Fruit fly (Drosophila melanogaster): ENCODE results near the gene sunn.

Gene sunn

dm6 chr3L:11696294-11697116 lies 31.6 kb upstream of the sunn start, which contains the start of gene Dph1:
Dph1 (minus strand) TSS chr3L:11696963.
- TF ChIP-seq insv (optimal IDR thresholded peaks at IDR 0.05) (no peak), ttk (optimal IDR thresholded peaks at IDR 0.05) (no peak), h (optimal IDR thresholded peaks at IDR 0.05) (no peak), Myc (optimal IDR thresholded peaks at IDR 0.05) (no peak), Sin3A (optimal IDR thresholded peaks at IDR 0.05) (no peak), psq (optimal IDR thresholded peaks at IDR 0.05) (no peak)

- TF ChIP-seq Sin3A (optimal IDR thresholded peaks at IDR 0.05), result no peak
Measured at dm6 chr3L:11699163-11699562, 29.0 kb upstream of the sunn start, which contains the start of gene Dnai2. Dnai2 (minus strand) TSS chr3L:11699263.

dm6 chr3L:11701649-11702048 lies 26.5 kb upstream of the sunn start:
- TF ChIP-seq Myc (optimal IDR thresholded peaks at IDR 0.05) (no peak), Sin3A (optimal IDR thresholded peaks at IDR 0.05) (no peak), insv (optimal IDR thresholded peaks at IDR 0.05) (no peak), h (optimal IDR thresholded peaks at IDR 0.05) (no peak), psq (optimal IDR thresholded peaks at IDR 0.05) (no peak), ttk (optimal IDR thresholded peaks at IDR 0.05) (no peak)

dm6 chr3L:11703579-11703978 lies 24.6 kb upstream of the sunn start:
- TF ChIP-seq Myc (optimal IDR thresholded peaks at IDR 0.05) (no peak), ttk (optimal IDR thresholded peaks at IDR 0.05) (no peak), h (optimal IDR thresholded peaks at IDR 0.05) (no peak), Sin3A (optimal IDR thresholded peaks at IDR 0.05) (no peak), insv (optimal IDR thresholded peaks at IDR 0.05) (no peak), psq (optimal IDR thresholded peaks at IDR 0.05) (no peak)

dm6 chr3L:11704902-11705546 lies 23.1 kb upstream of the sunn start:
- TF ChIP-seq ttk (optimal IDR thresholded peaks at IDR 0.05), result no peak
- TF ChIP-seq insv (optimal IDR thresholded peaks at IDR 0.05), result no peak
- no peak for TF ChIP-seq h (optimal IDR thresholded peaks at IDR 0.05)
- TF ChIP-seq psq (optimal IDR thresholded peaks at IDR 0.05), result no peak
- TF ChIP-seq Myc (optimal IDR thresholded peaks at IDR 0.05), result no peak
- TF ChIP-seq Sin3A (optimal IDR thresholded peaks at IDR 0.05), result no peak

dm6 chr3L:11707978-11708632 lies 20.0 kb upstream of the sunn start, which contains the start of gene CG11658:
CG11658 (minus strand) TSS chr3L:11708553.
- no peak for TF ChIP-seq Myc (optimal IDR thresholded peaks at IDR 0.05)
- no peak for TF ChIP-seq Sin3A (optimal IDR thresholded peaks at IDR 0.05)
- TF ChIP-seq insv (optimal IDR thresholded peaks at IDR 0.05), result no peak

dm6 chr3L:11708633-11709116 lies 19.5 kb upstream of the sunn start, which contains the start of the genes Ccdc56 and mtTFB1:
Ccdc56 (plus strand) TSS chr3L:11708979.
mtTFB1 (plus strand) TSS chr3L:11708979.
- TF ChIP-seq Myc (optimal IDR thresholded peaks at IDR 0.05), result no peak
- TF ChIP-seq h (optimal IDR thresholded peaks at IDR 0.05), result no peak
- TF ChIP-seq Sin3A (optimal IDR thresholded peaks at IDR 0.05), result no peak
- no peak for TF ChIP-seq ttk (optimal IDR thresholded peaks at IDR 0.05)
- TF ChIP-seq insv (optimal IDR thresholded peaks at IDR 0.05), result no peak

- TF ChIP-seq Myc (optimal IDR thresholded peaks at IDR 0.05) (no peak), Sin3A (optimal IDR thresholded peaks at IDR 0.05) (no peak), ttk (optimal IDR thresholded peaks at IDR 0.05) (no peak), psq (optimal IDR thresholded peaks at IDR 0.05) (no peak), h (optimal IDR thresholded peaks at IDR 0.05) (no peak), insv (optimal IDR thresholded peaks at IDR 0.05) (no peak)
Measured at dm6 chr3L:11711059-11711628, 17.0 kb upstream of the sunn start, which contains the start of gene crim. crim (minus strand) TSS chr3L:11711386.

dm6 chr3L:11711789-11712188 lies 16.4 kb upstream of the sunn start:
- no peak for TF ChIP-seq Myc (optimal IDR thresholded peaks at IDR 0.05)
- no peak for TF ChIP-seq insv (optimal IDR thresholded peaks at IDR 0.05)
- TF ChIP-seq Sin3A (optimal IDR thresholded peaks at IDR 0.05), result no peak
- no peak for TF ChIP-seq ttk (optimal IDR thresholded peaks at IDR 0.05)

- no peak for TF ChIP-seq Sin3A (optimal IDR thresholded peaks at IDR 0.05)
- no peak for TF ChIP-seq h (optimal IDR thresholded peaks at IDR 0.05)
- no peak for TF ChIP-seq Myc (optimal IDR thresholded peaks at IDR 0.05)
- no peak for TF ChIP-seq ttk (optimal IDR thresholded peaks at IDR 0.05)
- no peak for TF ChIP-seq insv (optimal IDR thresholded peaks at IDR 0.05)
- no peak for TF ChIP-seq psq (optimal IDR thresholded peaks at IDR 0.05)
Measured at dm6 chr3L:11712839-11713238, 15.3 kb upstream of the sunn start.

dm6 chr3L:11715187-11715586 lies 13.0 kb upstream of the sunn start, which contains the start of gene CG14132:
CG14132 (minus strand) TSS chr3L:11715285.
- no peak for TF ChIP-seq Myc (optimal IDR thresholded peaks at IDR 0.05)
- TF ChIP-seq insv (optimal IDR thresholded peaks at IDR 0.05), result no peak
- no peak for TF ChIP-seq Sin3A (optimal IDR thresholded peaks at IDR 0.05)
- no peak for TF ChIP-seq psq (optimal IDR thresholded peaks at IDR 0.05)
- no peak for TF ChIP-seq h (optimal IDR thresholded peaks at IDR 0.05)
- no peak for TF ChIP-seq ttk (optimal IDR thresholded peaks at IDR 0.05)

- TF ChIP-seq h (optimal IDR thresholded peaks at IDR 0.05), result no peak
- TF ChIP-seq Sin3A (optimal IDR thresholded peaks at IDR 0.05), result no peak
- TF ChIP-seq psq (optimal IDR thresholded peaks at IDR 0.05), result no peak
- no peak for TF ChIP-seq Myc (optimal IDR thresholded peaks at IDR 0.05)
- TF ChIP-seq insv (optimal IDR thresholded peaks at IDR 0.05), result no peak
- TF ChIP-seq ttk (optimal IDR thresholded peaks at IDR 0.05), result no peak
Measured at dm6 chr3L:11716347-11716746, 11.8 kb upstream of the sunn start.
